Fruit fly (Drosophila melanogaster) whole organism, embryonic: Measurements from ENCODE around the gene Helz.
A peak's percentile ranks its signal among the peaks of the same experiment; 100 is the strongest.

Experiments used
- Awh ChIP-seq: fragments of 200-800 bp; sonication (Bioruptor generic); IDR thresholded peaks from 2 replicates; pipeline ENCODE4, ENCODE4 v1.3.6; 2022; ENCODE audit warnings: missing biosample characterization, missing genetic modification characterization
- CG10209 ChIP-seq: fragments of 200-800 bp; sonication (Bioruptor generic); optimal IDR thresholded peaks from 3 replicates; lab custom pipeline; 2017; ENCODE audit warnings: missing biosample characterization, mild to moderate bottlenecking, missing genetic modification characterization, missing genetic modification reagents
- CG13775 ChIP-seq: fragments of 200-800 bp; sonication (Bioruptor generic); optimal IDR thresholded peaks from 3 replicates; lab custom pipeline; 2017; ENCODE audit warnings: missing biosample characterization, mild to moderate bottlenecking, missing genetic modification characterization
- CG14014 ChIP-seq: fragments of 200-800 bp; sonication (Bioruptor generic); IDR thresholded peaks from 2 replicates; pipeline ENCODE4 v1.3.6; 2022; ENCODE audit warnings: missing biosample characterization, missing genetic modification characterization
- CG14710 ChIP-seq: fragments of 200-800 bp; sonication (Bioruptor generic); optimal IDR thresholded peaks from 3 replicates; lab custom pipeline; 2019; ENCODE audit warnings: missing biosample characterization, mild to moderate bottlenecking, missing genetic modification characterization, moderate library complexity
- CG1603 ChIP-seq: fragments of 200-800 bp; sonication (Bioruptor generic); optimal IDR thresholded peaks from 2 replicates; lab custom pipeline; 2019; ENCODE audit warnings: missing biosample characterization, mild to moderate bottlenecking, missing genetic modification characterization, moderate library complexity
- CG16815 ChIP-seq: fragments of 200-800 bp; sonication (Bioruptor generic); optimal IDR thresholded peaks from 3 replicates; lab custom pipeline; 2017; ENCODE audit warnings: missing biosample characterization, mild to moderate bottlenecking, missing genetic modification characterization
- CG17186 ChIP-seq: fragments of 200-800 bp; sonication (Bioruptor generic); optimal IDR thresholded peaks from 3 replicates; lab custom pipeline; 2017; ENCODE audit warnings: missing biosample characterization, missing genetic modification reagents, missing genetic modification characterization
- CG17328 ChIP-seq: fragments of 200-800 bp; sonication (Bioruptor generic); IDR thresholded peaks from 2 replicates; pipeline ENCODE4 v1.3.6; 2022; ENCODE audit warnings: missing biosample characterization, missing genetic modification characterization
- CG17359 ChIP-seq: fragments of 200-800 bp; sonication (Bioruptor generic); optimal IDR thresholded peaks from 3 replicates; lab custom pipeline; 2018; ENCODE audit warnings: missing biosample characterization, mild to moderate bottlenecking, missing genetic modification characterization, moderate library complexity
- CG18011 ChIP-seq: fragments of 200-800 bp; sonication (Bioruptor generic); optimal IDR thresholded peaks from 2 replicates; lab custom pipeline; 2017; ENCODE audit warnings: missing biosample characterization, missing genetic modification characterization, mild to moderate bottlenecking, moderate library complexity, missing genotype
- CG18599 ChIP-seq: fragments of 200-800 bp; sonication (Bioruptor generic); optimal IDR thresholded peaks from 3 replicates; lab custom pipeline; 2017; ENCODE audit warnings: missing biosample characterization, missing genetic modification characterization, mild to moderate bottlenecking, moderate library complexity, missing genetic modification reagents
- CG2875 ChIP-seq: fragments of 200-800 bp; sonication (Bioruptor generic); optimal IDR thresholded peaks from 2 replicates; lab custom pipeline; 2017; ENCODE audit warnings: missing biosample characterization, mild to moderate bottlenecking, missing genetic modification characterization, missing genetic modification reagents
- CG32532 ChIP-seq: fragments of 200-800 bp; sonication (Bioruptor generic); IDR thresholded peaks from 2 replicates; pipeline ENCODE4 v1.3.6; 2022; ENCODE audit warnings: missing biosample characterization, missing genetic modification characterization
- CG32772 ChIP-seq: fragments of 200-800 bp; sonication (Bioruptor generic); IDR thresholded peaks from 2 replicates; pipeline ENCODE4 v1.3.6; 2022; ENCODE audit warnings: missing biosample characterization, missing genetic modification characterization
- CG4360 ChIP-seq: fragments of 200-800 bp; sonication (Bioruptor generic); IDR thresholded peaks from 2 replicates; pipeline ENCODE4 v1.3.6; 2022; ENCODE audit warnings: missing biosample characterization, missing genetic modification characterization
- CG4404 ChIP-seq: fragments of 200-800 bp; sonication (Bioruptor generic); IDR thresholded peaks from 2 replicates; pipeline ENCODE4 v1.3.6; 2022; ENCODE audit warnings: missing biosample characterization, missing genetic modification characterization
- CG5180 ChIP-seq: fragments of 200-800 bp; sonication (Bioruptor generic); optimal IDR thresholded peaks from 3 replicates; lab custom pipeline; 2017; ENCODE audit warnings: missing biosample characterization, missing genetic modification characterization, mild to moderate bottlenecking, moderate library complexity, missing genetic modification reagents
- CG6765 ChIP-seq: fragments of 200-800 bp; sonication (Bioruptor generic); optimal IDR thresholded peaks from 3 replicates; lab custom pipeline; 2017; ENCODE audit warnings: missing biosample characterization, mild to moderate bottlenecking, missing genetic modification characterization
- CG7928 ChIP-seq: fragments of 200-800 bp; sonication (Bioruptor generic); optimal IDR thresholded peaks from 2 replicates; lab custom pipeline; 2017; ENCODE audit warnings: missing biosample characterization, mild to moderate bottlenecking, missing genetic modification characterization
- CG8388 ChIP-seq: fragments of 200-800 bp; sonication (Bioruptor generic); optimal IDR thresholded peaks from 2 replicates; lab custom pipeline; 2019; ENCODE audit warnings: missing biosample characterization, mild to moderate bottlenecking, missing genetic modification characterization, moderate library complexity
- CG9876 ChIP-seq: fragments of 200-800 bp; sonication (Bioruptor generic); optimal IDR thresholded peaks from 2 replicates; lab custom pipeline; 2016; ENCODE audit warnings: missing biosample characterization, missing genetic modification characterization
- D19A ChIP-seq: fragments of 200-800 bp; optimal IDR thresholded peaks from 3 replicates; lab custom pipeline; 2019; ENCODE audit warnings: missing biosample characterization, mild to moderate bottlenecking, missing genetic modification characterization, moderate library complexity
- Dbx ChIP-seq: fragments of 200-800 bp; sonication (Bioruptor generic); IDR thresholded peaks from 3 replicates; pipeline ENCODE4 v1.3.6; 2022; ENCODE audit warnings: missing biosample characterization, missing genetic modification characterization
- HLHmδ ChIP-seq: fragments of 200-800 bp; sonication (Bioruptor generic); optimal IDR thresholded peaks from 2 replicates; lab custom pipeline; 2018; ENCODE audit warnings: missing biosample characterization, mild to moderate bottlenecking, missing genetic modification characterization, moderate library complexity
- HmgZ ChIP-seq: fragments of 200-800 bp; sonication (Bioruptor generic); optimal IDR thresholded peaks from 2 replicates; lab custom pipeline; 2018; ENCODE audit warnings: missing biosample characterization, mild to moderate bottlenecking, missing genetic modification characterization
- Kr ChIP-seq: fragments of 200-800 bp; sonication (Bioruptor generic); optimal IDR thresholded peaks from 2 replicates; lab custom pipeline; 2017; ENCODE audit warnings: missing biosample characterization, mild to moderate bottlenecking, missing genetic modification characterization
- ara ChIP-seq: fragments of 200-800 bp; sonication (Bioruptor generic); IDR thresholded peaks from 2 replicates; pipeline ENCODE4 v1.3.6; 2022; ENCODE audit warnings: missing biosample characterization, missing genetic modification characterization
- btn ChIP-seq: fragments of 200-800 bp; sonication (Bioruptor generic); optimal IDR thresholded peaks from 2 replicates; lab custom pipeline; 2016; ENCODE audit warnings: missing biosample characterization, missing genetic modification characterization
- chif ChIP-seq, 2 experiments: fragments of 200-800 bp; sonication (Bioruptor generic); optimal IDR thresholded peaks; 3 replicates each; lab custom pipeline; 2016; ENCODE audit warnings: missing biosample characterization in 2 of 2, missing genetic modification characterization in 2 of 2
- chinmo ChIP-seq: fragments of 200-800 bp; sonication (Bioruptor generic); IDR thresholded peaks from 4 replicates; pipeline ENCODE4 v1.3.6; 2022; ENCODE audit warnings: missing biosample characterization, missing genetic modification characterization; ENCODE audit not compliant: partially characterized antibody
- chn ChIP-seq: fragments of 200-800 bp; sonication (Bioruptor generic); optimal IDR thresholded peaks from 2 replicates; lab custom pipeline; 2016; ENCODE audit warnings: missing biosample characterization, missing genetic modification characterization
- ci ChIP-seq: fragments of 200-800 bp; sonication (Bioruptor generic); IDR thresholded peaks from 3 replicates; pipeline ENCODE4 v1.3.6; 2022; ENCODE audit warnings: missing biosample characterization, missing genetic modification characterization
- crol ChIP-seq: fragments of 200-800 bp; sonication (Bioruptor generic); IDR thresholded peaks from 2 replicates; pipeline ENCODE4 v1.3.6; 2022; ENCODE audit warnings: missing biosample characterization, missing genetic modification characterization
- eyg ChIP-seq: fragments of 200-800 bp; sonication (Bioruptor generic); optimal IDR thresholded peaks from 3 replicates; lab custom pipeline; 2016; ENCODE audit warnings: missing biosample characterization, missing genetic modification characterization
- gsb-n ChIP-seq: fragments of 200-800 bp; sonication (Bioruptor generic); optimal IDR thresholded peaks from 3 replicates; lab custom pipeline; 2018; ENCODE audit warnings: missing biosample characterization, mild to moderate bottlenecking, missing genetic modification characterization
- hkb ChIP-seq, 2 experiments: fragments of 200-800 bp in 1 of 2; fragments of >200 bp in 1 of 2; sonication (Bioruptor generic) in 1 of 2; IDR thresholded peaks in 1 of 2; optimal IDR thresholded peaks in 1 of 2; 2 replicates each; pipeline versions ENCODE4 v1.3.6 to Lab custom; 2017 to 2022; ENCODE audit warnings: missing biosample characterization in 1 of 2, missing genetic modification characterization in 1 of 2
- lilli ChIP-seq: fragments of 200-800 bp; sonication (Bioruptor generic); optimal IDR thresholded peaks from 3 replicates; lab custom pipeline; 2016; ENCODE audit warnings: missing biosample characterization, missing genetic modification characterization
- lov ChIP-seq, 2 experiments: fragments of 200-800 bp in 1 of 2; fragments of >200 bp in 1 of 2; sonication (Bioruptor generic) in 1 of 2; IDR thresholded peaks in 1 of 2; optimal IDR thresholded peaks in 1 of 2; 2 replicates in 1 of 2; 3 replicates in 1 of 2; pipeline versions ENCODE4 v1.3.6 to Lab custom; 2017 to 2022; ENCODE audit warnings: missing biosample characterization in 1 of 2, missing genetic modification characterization in 1 of 2
- odd ChIP-seq: fragments of 200-800 bp; sonication (Bioruptor generic); optimal IDR thresholded peaks from 2 replicates; lab custom pipeline; 2017; ENCODE audit warnings: missing biosample characterization, mild to moderate bottlenecking, missing genetic modification characterization
- prd ChIP-seq, 3 experiments: fragments of >200 bp in 2 of 3; fragments of 200-800 bp in 1 of 3; sonication (Bioruptor generic) in 1 of 3; optimal IDR thresholded peaks in 2 of 3; IDR thresholded peaks in 1 of 3; 2 replicates in 2 of 3; 3 replicates in 1 of 3; pipeline versions ENCODE4 v1.3.6 to Lab custom; 2017 to 2022; ENCODE audit warnings: missing biosample characterization in 1 of 3, missing genetic modification characterization in 1 of 3
- pum ChIP-seq: fragments of 200-800 bp; sonication (Bioruptor generic); optimal IDR thresholded peaks from 2 replicates; lab custom pipeline; 2016; ENCODE audit warnings: missing biosample characterization, missing genetic modification characterization
- ranshi ChIP-seq: fragments of 200-800 bp; sonication (Bioruptor generic); IDR thresholded peaks from 2 replicates; pipeline ENCODE4 v1.3.6; 2022; ENCODE audit warnings: missing biosample characterization, missing genetic modification characterization
- salm ChIP-seq: fragments of 200-800 bp; sonication (Bioruptor generic); optimal IDR thresholded peaks from 2 replicates; lab custom pipeline; 2018; ENCODE audit warnings: missing biosample characterization, mild to moderate bottlenecking, missing genetic modification characterization
- schlank ChIP-seq: fragments of 200-800 bp; sonication (Bioruptor generic); optimal IDR thresholded peaks from 2 replicates; lab custom pipeline; 2018; ENCODE audit warnings: missing biosample characterization, mild to moderate bottlenecking, missing genetic modification characterization
- sens ChIP-seq: fragments of 200-800 bp; sonication (Bioruptor generic); peaks from one replicate; lab custom pipeline; 2016; ENCODE audit warnings: missing biosample characterization, missing genetic modification characterization
- tna ChIP-seq: fragments of 200-800 bp; sonication (Bioruptor generic); IDR thresholded peaks from 2 replicates; pipeline ENCODE4 v1.3.6; 2022; ENCODE audit warnings: missing biosample characterization, missing genetic modification characterization; ENCODE audit not compliant: partially characterized antibody
- twi ChIP-seq: fragments of 200-800 bp; optimal IDR thresholded peaks from 2 replicates; lab custom pipeline; 2019; ENCODE audit warnings: missing biosample characterization, mild to moderate bottlenecking, missing genetic modification characterization, moderate library complexity

Helz gene

dm6 chr3L:14780187-14780586 is 9.5 kb upstream of the Helz start (continued):
- no peak for TF ChIP-seq CG32772 (GFP tag; lab: Robert Waterston, UW)
- no peak for TF ChIP-seq pum (GFP tag; lab: Kevin White, UChicago)
- TF ChIP-seq sens (GFP tag; lab: Kevin White, UChicago): peak; percentile 87
- peak; percentile 65 for TF ChIP-seq odd (GFP tag; lab: Kevin White, UChicago)
- TF ChIP-seq schlank (tag; lab: Kevin White, UChicago): peak; percentile 44
- peak; percentile 61; the same call in 2 of the 3 replicates for TF ChIP-seq ci
- no peak for TF ChIP-seq crol (GFP tag; lab: Robert Waterston, UW)
- TF ChIP-seq CG6765: peak; percentile 44
- peak; percentile 53 for TF ChIP-seq CG1603 (tag; lab: Kevin White, UChicago)
- no peak for TF ChIP-seq chif (GFP tag; optimal IDR thresholded peaks at IDR 0.05; lab: Kevin White, UChicago)
- TF ChIP-seq CG32532 (GFP tag; lab: Robert Waterston, UW): peak; percentile 9; the same call in 1 of the 2 replicates
- TF ChIP-seq btn: peak; percentile 51
- peak; percentile 64; the same call in 1 of the 2 replicates for TF ChIP-seq Awh
- peak; percentile 64 for TF ChIP-seq ara
- no peak for TF ChIP-seq hkb (optimal IDR thresholded peaks at IDR 0.05; lab: Kevin White, UChicago)
- TF ChIP-seq hkb (GFP tag; IDR thresholded peaks at IDR 0.05; lab: Robert Waterston, UW): peak; percentile 54
- peak; percentile 27 for TF ChIP-seq CG5180
- peak; percentile 38 for TF ChIP-seq CG2875 (GFP tag; lab: Kevin White, UChicago)
- peak; percentile 12 for TF ChIP-seq D19A (tag; lab: Kevin White, UChicago)
- no peak for TF ChIP-seq CG4404
- TF ChIP-seq HmgZ (tag; lab: Kevin White, UChicago): peak; percentile 8
- peak; percentile 62; the same call in 1 of the 2 replicates for TF ChIP-seq CG14014 (GFP tag; lab: Robert Waterston, UW)
- TF ChIP-seq CG4360 (GFP tag; lab: Robert Waterston, UW): peak; percentile 56; the same call in 1 of the 2 replicates
- TF ChIP-seq twi: no peak
- peak; percentile 34 for TF ChIP-seq CG17186 (GFP tag; lab: Kevin White, UChicago)
- peak; percentile 29 for TF ChIP-seq Kr (GFP tag; lab: Kevin White, UChicago)
- TF ChIP-seq CG16815: no peak
- TF ChIP-seq lilli (GFP tag; lab: Kevin White, UChicago): peak; percentile 6
- TF ChIP-seq CG8388 (GFP tag; lab: Kevin White, UChicago): no peak
- TF ChIP-seq CG18599 (GFP tag; lab: Kevin White, UChicago): peak; percentile 58
- TF ChIP-seq CG13775 (GFP tag; lab: Kevin White, UChicago): peak; percentile 8
- TF ChIP-seq lov (optimal IDR thresholded peaks at IDR 0.05; lab: Kevin White, UChicago): no peak
- TF ChIP-seq lov (GFP tag; IDR thresholded peaks at IDR 0.05; lab: Robert Waterston, UW): peak; percentile 79; the same call in 1 of the 3 replicates
- peak; percentile 26 for TF ChIP-seq CG14710 (tag; lab: Kevin White, UChicago)
- TF ChIP-seq CG7928: no peak
- TF ChIP-seq prd (optimal IDR thresholded peaks at IDR 0.05; lab: Kevin White, UChicago): no peak
- no peak for TF ChIP-seq prd (GFP tag; IDR thresholded peaks at IDR 0.05; lab: Robert Waterston, UW)
- no peak for TF ChIP-seq CG9876
- 0 out of 4 replicates have a peak, but pooled peaks have one; percentile 17 for TF ChIP-seq chinmo (GFP tag; lab: Robert Waterston, UW)
- TF ChIP-seq eyg (GFP tag; lab: Kevin White, UChicago): no peak
- TF ChIP-seq CG17328 (GFP tag; lab: Robert Waterston, UW): 0 out of 2 replicates have a peak, but pooled peaks have one; percentile 21
- TF ChIP-seq salm: no peak
- TF ChIP-seq chn: no peak
- TF ChIP-seq ranshi (GFP tag; lab: Robert Waterston, UW): peak; percentile 21; the same call in 1 of the 2 replicates
- TF ChIP-seq CG17359 (tag; lab: Kevin White, UChicago): peak; percentile 50
- TF ChIP-seq CG10209 (GFP tag; lab: Kevin White, UChicago): peak; percentile 50
- TF ChIP-seq tna (GFP tag; lab: Robert Waterston, UW): no peak
- TF ChIP-seq Dbx: 0 out of 3 replicates have a peak, but pooled peaks have one; percentile 8
- no peak for TF ChIP-seq CG18011 (GFP tag; lab: Kevin White, UChicago)
- TF ChIP-seq HLHmδ (GFP tag; lab: Kevin White, UChicago): peak; percentile 49
- peak; percentile 24 for TF ChIP-seq gsb-n (tag; lab: Kevin White, UChicago)
